Worm (Caenorhabditis elegans): ENCODE measurements around the gene bath-7.

Gene bath-7

ce11 chrII:1905104-1905503 lies 15.8 kb downstream of the bath-7 start, which contains the start of gene math-22:
Gene math-22, plus strand, starts transcription at chrII:1905404.
- TF ChIP-seq fos-1 (tag; optimal IDR thresholded peaks at IDR 0.05), result peak; percentile 23
- TF ChIP-seq ama-1 (optimal IDR thresholded peaks at IDR 0.05), result no peak
- TF ChIP-seq elt-3 (tag; optimal IDR thresholded peaks at IDR 0.05), result no peak
- TF ChIP-seq unc-55 (GFP tag; optimal IDR thresholded peaks at IDR 0.05), result no peak

ce11 chrII:1901981-1902380 lies 18.9 kb downstream of the bath-7 start, which contains the start of gene math-23:
Gene math-23, plus strand, starts transcription at chrII:1902281.
- no peak for TF ChIP-seq unc-62 (GFP tag; optimal IDR thresholded peaks at IDR 0.05)
- no peak for TF ChIP-seq nhr-237 (tag; optimal IDR thresholded peaks at IDR 0.05)
- no peak for TF ChIP-seq sma-9 (GFP tag; optimal IDR thresholded peaks at IDR 0.05)
- no peak for TF ChIP-seq sma-9 (tag; optimal IDR thresholded peaks at IDR 0.05)
- no peak for TF ChIP-seq skn-1 (tag; optimal IDR thresholded peaks at IDR 0.05)
- no peak for TF ChIP-seq zag-1 (tag; optimal IDR thresholded peaks at IDR 0.05)
- TF ChIP-seq peb-1 (tag; optimal IDR thresholded peaks at IDR 0.05), result no peak
- no peak for TF ChIP-seq unc-39 (tag; optimal IDR thresholded peaks at IDR 0.05)
- no peak for TF ChIP-seq ZK546.5 (tag; optimal IDR thresholded peaks at IDR 0.05)

- TF ChIP-seq nhr-25 (tag; optimal IDR thresholded peaks at IDR 0.05), result no peak
- TF ChIP-seq ama-1 (optimal IDR thresholded peaks at IDR 0.05), result no peak
- TF ChIP-seq lin-11 (tag; optimal IDR thresholded peaks at IDR 0.05), result no peak
- no peak for TF ChIP-seq egl-27 (tag; optimal IDR thresholded peaks at IDR 0.05)
- no peak for TF ChIP-seq lin-13 (GFP tag; optimal IDR thresholded peaks at IDR 0.05)
- no peak for TF ChIP-seq aly-2 (tag; optimal IDR thresholded peaks at IDR 0.05)
- no peak for TF ChIP-seq F13H6.1 (tag; optimal IDR thresholded peaks at IDR 0.05)
- TF ChIP-seq nhr-237 (tag; optimal IDR thresholded peaks at IDR 0.05), result no peak
- no peak for TF ChIP-seq nhr-6 (tag; optimal IDR thresholded peaks at IDR 0.05)
- TF ChIP-seq mbf-1 (tag; optimal IDR thresholded peaks at IDR 0.05), result no peak
- TF ChIP-seq ceh-16 (tag; optimal IDR thresholded peaks at IDR 0.05), result no peak
Observed at ce11 chrII:1899934-1900333, 21.0 kb downstream of the bath-7 start, which contains the start of gene math-24. Gene math-24, plus strand, starts transcription at chrII:1900234.

- TF ChIP-seq peb-1 (tag; optimal IDR thresholded peaks at IDR 0.05) (no peak), nhr-10 (tag; optimal IDR thresholded peaks at IDR 0.05) (no peak), elt-1 (tag; optimal IDR thresholded peaks at IDR 0.05) (no peak), fos-1 (tag; optimal IDR thresholded peaks at IDR 0.05) (peak; percentile 9), ztf-11 (tag; optimal IDR thresholded peaks at IDR 0.05) (no peak), R02D3.7 (tag; optimal IDR thresholded peaks at IDR 0.05) (no peak), lin-13 (GFP tag; optimal IDR thresholded peaks at IDR 0.05) (no peak)
Observed at ce11 chrII:1897936-1898335, 23.0 kb downstream of the bath-7 start, which contains the start of gene C46F9.6. Gene C46F9.6, plus strand, starts transcription at chrII:1898236.

ce11 chrII:1895762-1896161 lies 25.2 kb downstream of the bath-7 start, which contains the start of gene math-25:
Gene math-25, plus strand, starts transcription at chrII:1896062.
- TF ChIP-seq nhr-129 (tag; optimal IDR thresholded peaks at IDR 0.05) (no peak), elt-3 (tag; optimal IDR thresholded peaks at IDR 0.05) (no peak), unc-62 (GFP tag; optimal IDR thresholded peaks at IDR 0.05) (no peak), sma-3 (GFP tag; optimal IDR thresholded peaks at IDR 0.05) (no peak), mdl-1 (tag; optimal IDR thresholded peaks at IDR 0.05) (no peak), zag-1 (tag; optimal IDR thresholded peaks at IDR 0.05) (no peak), ztf-1 (GFP tag; conservative IDR thresholded peaks at IDR 0.05) (no peak), peb-1 (tag; optimal IDR thresholded peaks at IDR 0.05) (no peak), lin-11 (tag; optimal IDR thresholded peaks at IDR 0.05) (no peak), F13H6.1 (tag; optimal IDR thresholded peaks at IDR 0.05) (no peak), nhr-23 (tag; optimal IDR thresholded peaks at IDR 0.05) (no peak), aly-2 (tag; optimal IDR thresholded peaks at IDR 0.05) (no peak), dmd-4 (tag; optimal IDR thresholded peaks at IDR 0.05) (no peak), egl-27 (tag; optimal IDR thresholded peaks at IDR 0.05) (no peak), ceh-16 (tag; optimal IDR thresholded peaks at IDR 0.05) (no peak), mab-5 (tag; optimal IDR thresholded peaks at IDR 0.05) (no peak), gmeb-1 (tag; optimal IDR thresholded peaks at IDR 0.05) (no peak), ztf-11 (tag; optimal IDR thresholded peaks at IDR 0.05) (no peak), ama-1 (optimal IDR thresholded peaks at IDR 0.05) (no peak)

- TF ChIP-seq blmp-1 (tag; optimal IDR thresholded peaks at IDR 0.05; ENCODE audit: insufficient read depth) (no peak), lin-11 (tag; optimal IDR thresholded peaks at IDR 0.05) (no peak), skn-1 (tag; optimal IDR thresholded peaks at IDR 0.05) (no peak), ztf-11 (tag; optimal IDR thresholded peaks at IDR 0.05) (no peak), egl-27 (tag; optimal IDR thresholded peaks at IDR 0.05) (no peak), nhr-237 (tag; optimal IDR thresholded peaks at IDR 0.05) (no peak), ama-1 (optimal IDR thresholded peaks at IDR 0.05) (no peak), nhr-11 (tag; optimal IDR thresholded peaks at IDR 0.05) (no peak), unc-62 (GFP tag; optimal IDR thresholded peaks at IDR 0.05) (no peak), sma-9 (GFP tag; optimal IDR thresholded peaks at IDR 0.05) (no peak), sma-9 (tag; optimal IDR thresholded peaks at IDR 0.05) (no peak), alr-1 (tag; optimal IDR thresholded peaks at IDR 0.05) (no peak), nhr-23 (tag; optimal IDR thresholded peaks at IDR 0.05) (no peak), lin-13 (GFP tag; optimal IDR thresholded peaks at IDR 0.05) (no peak), aly-2 (tag; optimal IDR thresholded peaks at IDR 0.05) (no peak), fos-1 (tag; optimal IDR thresholded peaks at IDR 0.05) (no peak), zag-1 (tag; optimal IDR thresholded peaks at IDR 0.05) (no peak)
Observed at ce11 chrII:1895278-1895677, 25.6 kb downstream of the bath-7 start, which contains the start of gene C46F9.5. Gene C46F9.5, plus strand, starts transcription at chrII:1895578.
